Worm (Caenorhabditis elegans) whole organism, L1 larva: ENCODE measurements around the gene D1054.8.

ENCODE experiments used
- Y116A8C.19 ChIP-seq: sonication (generic microtip); optimal IDR thresholded peaks from 2 replicates; lab custom pipeline; 2016; ENCODE audit warnings: missing compliant biosample characterization, missing genetic modification characterization, borderline replicate concordance
- aha-1 ChIP-seq: fragments of 150-350 bp; optimal IDR thresholded peaks from 2 replicates; lab custom pipeline; 2014; ENCODE audit warnings: missing biosample characterization, missing genetic modification characterization
- blmp-1 ChIP-seq: fragments of 150-350 bp; optimal IDR thresholded peaks from 2 replicates; lab custom pipeline; 2014; ENCODE audit warnings: missing biosample characterization, missing genetic modification characterization
- ceh-63 ChIP-seq: fragments of 200-800 bp; sonication (Bioruptor generic); optimal IDR thresholded peaks from 2 replicates; lab custom pipeline; 2018; ENCODE audit warnings: mild to moderate bottlenecking, missing genetic modification characterization, missing compliant biosample characterization
- dsc-1 ChIP-seq: sonication (generic microtip); optimal IDR thresholded peaks from 2 replicates; lab custom pipeline; 2016; ENCODE audit warnings: mild to moderate bottlenecking, missing genetic modification characterization, missing compliant biosample characterization
- egl-13 ChIP-seq: sonication (generic microtip); optimal IDR thresholded peaks from 2 replicates; lab custom pipeline; 2016; ENCODE audit warnings: missing genotype, missing genetic modification reagents, missing genetic modification characterization, missing compliant biosample characterization
- ets-5 ChIP-seq: fragments of 200-800 bp; sonication (Bioruptor generic); IDR thresholded peaks from 2 replicates; pipeline ENCODE4 v1.3.6; 2022; ENCODE audit warnings: missing genetic modification characterization, missing compliant biosample characterization
- fkh-10 ChIP-seq: sonication (generic microtip); optimal IDR thresholded peaks from 2 replicates; lab custom pipeline; 2017; ENCODE audit warnings: missing biosample characterization, missing genetic modification reagents, missing genetic modification characterization
- fos-1 ChIP-seq: fragments of 150-350 bp; optimal IDR thresholded peaks from 2 replicates; lab custom pipeline; 2014; ENCODE audit warnings: missing biosample characterization, missing genetic modification characterization
- hpl-2 ChIP-seq: fragments of 150-350 bp; optimal IDR thresholded peaks from 2 replicates; lab custom pipeline; 2014; ENCODE audit warnings: missing biosample characterization, missing genetic modification reagents, missing genetic modification characterization
- lin-13 ChIP-seq: fragments of 150-350 bp; optimal IDR thresholded peaks from 2 replicates; lab custom pipeline; 2014; ENCODE audit warnings: missing biosample characterization, missing genetic modification reagents, missing genetic modification characterization
- lin-14 ChIP-seq: fragments of 200-800 bp; sonication (Bioruptor generic); optimal IDR thresholded peaks from 2 replicates; lab custom pipeline; 2018; ENCODE audit warnings: mild to moderate bottlenecking, missing genetic modification characterization, moderate library complexity, missing compliant biosample characterization
- mab-9 ChIP-seq: fragments of 200-800 bp; sonication (Bioruptor generic); IDR thresholded peaks from 2 replicates; pipeline ENCODE4 v1.3.6; 2022; ENCODE audit warnings: missing genetic modification reagents, missing genetic modification characterization, missing compliant biosample characterization
- mep-1 ChIP-seq: fragments of 150-350 bp; optimal IDR thresholded peaks from 2 replicates; lab custom pipeline; 2014; ENCODE audit warnings: missing biosample characterization, missing genetic modification characterization
- nhr-19 ChIP-seq: fragments of 200-800 bp; sonication (Bioruptor generic); conservative IDR thresholded peaks from 2 replicates; pipeline ENCODE4 v1.3.6; 2022; ENCODE audit warnings: missing genetic modification characterization, missing compliant biosample characterization
- nhr-28 ChIP-seq: fragments of 150-350 bp; optimal IDR thresholded peaks from 2 replicates; lab custom pipeline; 2014; ENCODE audit warnings: missing biosample characterization, missing genetic modification characterization
- nhr-84 ChIP-seq: sonication (generic microtip); optimal IDR thresholded peaks from 2 replicates; lab custom pipeline; 2017; ENCODE audit warnings: missing biosample characterization, missing genetic modification characterization
- nhr-90 ChIP-seq: sonication (generic microtip); optimal IDR thresholded peaks from 2 replicates; lab custom pipeline; 2016; ENCODE audit warnings: mild to moderate bottlenecking, missing genetic modification characterization, missing compliant biosample characterization; ENCODE audit not compliant: poor library complexity
- snu-23 ChIP-seq: sonication (generic microtip); optimal IDR thresholded peaks from 2 replicates; lab custom pipeline; 2016; ENCODE audit warnings: missing genetic modification characterization, missing compliant biosample characterization
- tbx-2 ChIP-seq: sonication (generic microtip); optimal IDR thresholded peaks from 2 replicates; lab custom pipeline; 2016; ENCODE audit warnings: missing genetic modification characterization, missing compliant biosample characterization
- unc-130 ChIP-seq: fragments of 150-350 bp; optimal IDR thresholded peaks from 2 replicates; lab custom pipeline; 2017; ENCODE audit warnings: missing biosample characterization, missing genetic modification characterization, inconsistent platforms

D1054.8 gene

ce11 chrV:10818498-10818897, 34.4 kb downstream of the D1054.8 start:
- TF ChIP-seq lin-14 (peak; percentile 52), egl-13 (tag; lab: Kevin White, UChicago) (no peak)

- TF ChIP-seq nhr-90 = no peak
- no peak for TF ChIP-seq nhr-19 (GFP tag; lab: Robert Waterston, UW)
- no peak for TF ChIP-seq snu-23 (GFP tag; lab: Kevin White, UChicago)
- no peak for TF ChIP-seq tbx-2 (tag; lab: Kevin White, UChicago)
- TF ChIP-seq fos-1 (tag; lab: Kevin White, UChicago) = no peak
- no peak for TF ChIP-seq nhr-28
- TF ChIP-seq unc-130 (tag; lab: Kevin White, UChicago) = no peak
- no peak for TF ChIP-seq lin-14
- TF ChIP-seq ets-5 (GFP tag; lab: Robert Waterston, UW) = no peak
- TF ChIP-seq Y116A8C.19 (tag; lab: Kevin White, UChicago) = no peak
- no peak for TF ChIP-seq dsc-1 (tag; lab: Kevin White, UChicago)
- TF ChIP-seq mab-9 (GFP tag; lab: Robert Waterston, UW) = no peak
- no peak for TF ChIP-seq aha-1 (tag; lab: Kevin White, UChicago)
- no peak for TF ChIP-seq nhr-84
Observed at ce11 chrV:10824711-10825110, 40.6 kb downstream of the D1054.8 start, which contains the start of gene nrx-1. Gene nrx-1 (plus strand): TSS chrV:10825011.

ce11 chrV:10832862-10833261, 48.8 kb downstream of the D1054.8 start:
- TF ChIP-seq hpl-2 (GFP tag; lab: Kevin White, UChicago) = no peak
- TF ChIP-seq lin-13 = no peak
- TF ChIP-seq egl-13 (tag; lab: Kevin White, UChicago) = no peak
- no peak for TF ChIP-seq blmp-1 (tag; lab: Kevin White, UChicago)
- no peak for TF ChIP-seq ets-5 (GFP tag; lab: Robert Waterston, UW)

ce11 chrV:10834682-10835219, 50.6 kb downstream of the D1054.8 start:
- peak; percentile 15 for TF ChIP-seq fkh-10
- TF ChIP-seq lin-14 = peak; percentile 62
- TF ChIP-seq ceh-63 (GFP tag; lab: Kevin White, UChicago) = no peak
- peak; percentile 8 for TF ChIP-seq mep-1
